Fruit fly (Drosophila melanogaster): ENCODE data around the gene Sdic1.

DNA sequence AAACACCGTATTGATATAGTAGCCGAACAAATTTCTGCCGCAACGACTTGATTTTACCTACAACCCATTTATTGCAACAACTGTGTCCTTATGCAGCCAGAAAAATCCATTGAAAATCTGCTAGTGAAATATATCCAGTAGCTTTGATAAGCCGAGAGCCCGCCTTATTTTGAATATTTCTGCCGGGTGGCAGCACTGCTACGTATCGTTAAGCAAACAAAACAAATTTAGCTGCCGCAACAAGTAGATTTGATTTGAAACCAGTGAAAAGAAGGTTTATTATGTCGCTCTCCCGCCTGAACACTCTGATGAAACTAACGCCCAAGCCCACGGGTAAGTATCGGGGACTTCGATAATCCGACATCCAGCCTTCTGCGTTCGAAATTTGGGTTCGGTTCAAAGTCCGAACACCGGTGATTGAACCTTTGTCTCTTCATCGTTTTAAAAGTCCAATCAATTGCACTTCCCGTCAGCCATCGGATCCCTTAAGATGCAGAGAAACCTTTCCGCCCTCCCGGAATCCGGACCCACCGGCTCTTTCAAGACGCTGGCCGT lies 11.9 kb downstream of the Sdic1 start, which contains the start of gene CG9577:
- TF ChIP-seq CG6792 (GFP tag; optimal IDR thresholded peaks at IDR 0.05): no peak
- no peak for TF ChIP-seq Smox (GFP tag; optimal IDR thresholded peaks at IDR 0.05)
